Fruit fly (Drosophila melanogaster) whole organism: ENCODE results near the gene cad.

ENCODE experiments used
- CG8478 ChIP-seq: fragments of >200 bp; optimal IDR thresholded peaks from 2 replicates; lab custom pipeline; 2018; ENCODE audit warnings: inconsistent platforms
- Dll ChIP-seq: fragments of >200 bp; optimal IDR thresholded peaks from 2 replicates; lab custom pipeline; 2017

dm6 chr2L:20831060-20831459 lies 60.5 kb downstream of the cad start, which contains the start of gene CG31674:
- no peak for TF ChIP-seq CG8478 (lab: Kevin White, UChicago)
- no peak for TF ChIP-seq Dll
